Worm (Caenorhabditis elegans) whole organism, mixed stage, embryonic: ENCODE data around the gene T01E8.1.

Experiments used
- lsy-2 ChIP-seq: fragments of 150-350 bp; optimal IDR thresholded peaks from 2 replicates; lab custom pipeline; 2014; ENCODE audit warnings: missing biosample characterization, missing genetic modification characterization
- nhr-2 ChIP-seq: fragments of 150-350 bp; optimal IDR thresholded peaks from 2 replicates; lab custom pipeline; 2014; ENCODE audit warnings: missing biosample characterization, missing genetic modification characterization
- nhr-237 ChIP-seq: fragments of 150-350 bp; optimal IDR thresholded peaks from 2 replicates; lab custom pipeline; 2014; ENCODE audit warnings: missing biosample characterization, missing genetic modification characterization
- unc-39 ChIP-seq: fragments of 150-350 bp; optimal IDR thresholded peaks from 2 replicates; lab custom pipeline; 2014; ENCODE audit warnings: missing biosample characterization, missing genetic modification characterization
- unc-62 ChIP-seq: fragments of 150-350 bp; optimal IDR thresholded peaks from 2 replicates; lab custom pipeline; 2014; ENCODE audit warnings: missing biosample characterization, missing genetic modification reagents, missing genetic modification characterization

DNA sequence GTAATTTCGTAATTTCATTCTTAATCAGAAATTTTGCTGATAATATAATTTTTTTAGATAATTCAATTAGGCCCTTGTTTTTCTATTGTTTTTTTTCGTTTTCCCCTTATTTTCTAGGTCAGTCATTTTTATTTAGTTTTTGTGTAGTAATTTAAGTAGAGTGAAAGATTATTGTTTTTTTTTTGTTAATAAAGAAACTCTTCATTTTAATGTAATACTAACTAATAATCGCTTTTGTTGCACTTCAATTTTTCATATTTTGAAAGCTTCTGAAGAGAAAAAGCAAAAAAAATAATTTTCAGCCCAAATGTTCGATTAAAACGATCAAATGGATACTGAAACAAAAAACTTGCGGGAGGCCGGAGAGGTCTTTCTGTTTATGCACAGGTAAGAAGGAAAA, 44.4 kb downstream of the T01E8.1 start, which contains the start of gene F54B3.1:
- TF ChIP-seq unc-62 (GFP tag; lab: Kevin White, UChicago) (no peak), unc-39 (tag; lab: Kevin White, UChicago) (no peak), nhr-237 (tag; lab: Kevin White, UChicago) (no peak), lsy-2 (tag; lab: Kevin White, UChicago) (no peak), nhr-2 (tag; lab: Kevin White, UChicago) (no peak)
